Worm (Caenorhabditis elegans) whole organism, midembryonic: ENCODE data around the gene Y39A1A.31.

Experiments
- cog-1 ChIP-seq: sonication (generic microtip); optimal IDR thresholded peaks from 2 replicates; lab custom pipeline; 2016; ENCODE audit warnings: missing genetic modification characterization, missing compliant biosample characterization
- flt-1 ChIP-seq: fragments of 200-800 bp; sonication (Bioruptor generic); IDR thresholded peaks from 2 replicates; pipeline ENCODE4 v1.3.6; 2022; ENCODE audit warnings: missing genetic modification characterization, missing compliant biosample characterization
- tab-1 ChIP-seq: fragments of 200-800 bp; sonication (Bioruptor generic); IDR thresholded peaks from 2 replicates; pipeline ENCODE4 v1.3.6; 2022; ENCODE audit warnings: missing genetic modification characterization, missing compliant biosample characterization
- ztf-23 ChIP-seq: fragments of 200-800 bp; sonication (Bioruptor generic); IDR thresholded peaks from 2 replicates; pipeline ENCODE4 v1.3.6; 2022; ENCODE audit warnings: missing genetic modification reagents, missing genetic modification characterization, missing compliant biosample characterization

ce11 chrIII:10700460-10700859 is 11.5 kb upstream of the Y39A1A.31 start, which contains the start of gene Y39A1A.20:
- TF ChIP-seq cog-1 (tag; lab: Kevin White, UChicago) (no peak), flt-1 (GFP tag; lab: Robert Waterston, UW) (no peak), tab-1 (GFP tag; lab: Robert Waterston, UW) (no peak), ztf-23 (GFP tag; lab: Robert Waterston, UW) (no peak)
